Fruit fly (Drosophila melanogaster) whole organism, prepupa: Measurements from ENCODE around the gene spirit.

Experiments used
- Blimp-1 ChIP-seq: fragments of 200-800 bp; sonication (Bioruptor generic); optimal IDR thresholded peaks from 3 replicates; lab custom pipeline; 2017; ENCODE audit warnings: missing biosample characterization, missing genetic modification characterization, mild to moderate bottlenecking, moderate library complexity, missing genetic modification reagents
- CG10669 ChIP-seq: fragments of 200-800 bp; sonication (Bioruptor generic); optimal IDR thresholded peaks from 3 replicates; lab custom pipeline; 2018; ENCODE audit warnings: missing biosample characterization, mild to moderate bottlenecking, missing genetic modification characterization, moderate library complexity
- CG11294 ChIP-seq: fragments of 200-800 bp; sonication (Bioruptor generic); IDR thresholded peaks from 2 replicates; pipeline ENCODE4 v1.3.6; 2022; ENCODE audit warnings: missing biosample characterization, missing genetic modification characterization
- CG15336 ChIP-seq: fragments of 200-800 bp; sonication (Bioruptor generic); IDR thresholded peaks from 2 replicates; pipeline ENCODE4 v1.3.6; 2022; ENCODE audit warnings: missing biosample characterization, missing genetic modification characterization
- CG16779 ChIP-seq: fragments of 200-800 bp; sonication (Bioruptor generic); optimal IDR thresholded peaks from 3 replicates; lab custom pipeline; 2017; ENCODE audit warnings: missing biosample characterization, mild to moderate bottlenecking, missing genetic modification characterization
- CG31627 ChIP-seq: fragments of 200-800 bp; sonication (Bioruptor generic); optimal IDR thresholded peaks from 3 replicates; lab custom pipeline; 2016; ENCODE audit warnings: missing biosample characterization, missing genetic modification characterization
- CG32006 ChIP-seq: fragments of 200-800 bp; sonication (Bioruptor generic); optimal IDR thresholded peaks from 3 replicates; lab custom pipeline; 2017; ENCODE audit warnings: missing biosample characterization, mild to moderate bottlenecking, missing genetic modification characterization
- CG3919 ChIP-seq: fragments of 200-800 bp; sonication (Bioruptor generic); optimal IDR thresholded peaks from 3 replicates; lab custom pipeline; 2016; ENCODE audit warnings: missing biosample characterization, missing genetic modification characterization
- CG4318 ChIP-seq: fragments of 200-800 bp; sonication (Bioruptor generic); optimal IDR thresholded peaks from 3 replicates; lab custom pipeline; 2017; ENCODE audit warnings: missing biosample characterization, mild to moderate bottlenecking, missing genetic modification characterization
- CG6163 ChIP-seq: fragments of 200-800 bp; sonication (Bioruptor generic); IDR thresholded peaks from 3 replicates; pipeline ENCODE4 v1.3.6; 2022; ENCODE audit warnings: missing biosample characterization, missing genetic modification characterization
- CG6792 ChIP-seq: fragments of 200-800 bp; sonication (Bioruptor generic); optimal IDR thresholded peaks from 3 replicates; lab custom pipeline; 2016; ENCODE audit warnings: missing biosample characterization, missing genetic modification characterization
- CG6808 ChIP-seq: fragments of 200-800 bp; sonication (Bioruptor generic); optimal IDR thresholded peaks from 3 replicates; lab custom pipeline; 2017; ENCODE audit warnings: missing biosample characterization, missing genetic modification characterization, mild to moderate bottlenecking, moderate library complexity, missing genetic modification reagents
- CG8119 ChIP-seq: fragments of 200-800 bp; sonication (Bioruptor generic); IDR thresholded peaks from 3 replicates; pipeline ENCODE4 v1.3.6; 2022; ENCODE audit warnings: missing biosample characterization, missing genetic modification characterization
- CG9139 ChIP-seq: fragments of 200-800 bp; sonication (Bioruptor generic); optimal IDR thresholded peaks from 3 replicates; lab custom pipeline; 2017; ENCODE audit warnings: missing biosample characterization, mild to moderate bottlenecking, missing genetic modification characterization
- Eip78C ChIP-seq: fragments of 200-800 bp; sonication (Bioruptor generic); peaks from one replicate; lab custom pipeline; 2016; ENCODE audit warnings: missing biosample characterization, missing genetic modification characterization
- Gug ChIP-seq: fragments of 200-800 bp; sonication (Bioruptor generic); IDR thresholded peaks from 2 replicates; pipeline ENCODE4 v1.3.6; 2022; ENCODE audit warnings: missing biosample characterization, missing genetic modification characterization
- Hr38 ChIP-seq: sonication (Bioruptor generic); optimal IDR thresholded peaks from 2 replicates; lab custom pipeline; 2016; ENCODE audit warnings: missing biosample characterization, missing genetic modification characterization
- Hr39 ChIP-seq: fragments of 200-800 bp; sonication (Bioruptor generic); optimal IDR thresholded peaks from 2 replicates; lab custom pipeline; 2016; ENCODE audit warnings: missing biosample characterization, missing genetic modification characterization
- Hr4 ChIP-seq: fragments of 200-800 bp; sonication (Bioruptor generic); optimal IDR thresholded peaks from 3 replicates; lab custom pipeline; 2016; ENCODE audit warnings: missing biosample characterization, missing genetic modification characterization
- OdsH ChIP-seq: fragments of 200-800 bp; sonication (Bioruptor generic); optimal IDR thresholded peaks from 3 replicates; lab custom pipeline; 2016; ENCODE audit warnings: missing biosample characterization, missing genetic modification characterization
- Sox102F ChIP-seq: fragments of 200-800 bp; sonication (Bioruptor generic); optimal IDR thresholded peaks from 2 replicates; lab custom pipeline; 2016; ENCODE audit warnings: missing biosample characterization, mild to moderate bottlenecking, missing genetic modification characterization
- Sox15 ChIP-seq: fragments of 200-800 bp; sonication (Bioruptor generic); optimal IDR thresholded peaks from 3 replicates; lab custom pipeline; 2016; ENCODE audit warnings: missing biosample characterization, missing genetic modification characterization
- acj6 ChIP-seq: fragments of 200-800 bp; sonication (Bioruptor generic); optimal IDR thresholded peaks from 3 replicates; lab custom pipeline; 2016; ENCODE audit warnings: missing biosample characterization, missing genetic modification characterization
- dsx ChIP-seq: fragments of 200-800 bp; optimal IDR thresholded peaks from 3 replicates; lab custom pipeline; 2019; ENCODE audit warnings: missing biosample characterization, mild to moderate bottlenecking, missing genetic modification characterization, moderate library complexity; ENCODE audit not compliant: poor library complexity, severe bottlenecking
- eg ChIP-seq: fragments of 200-800 bp; sonication (Bioruptor generic); IDR thresholded peaks from 3 replicates; pipeline ENCODE4 v1.3.6; 2022; ENCODE audit warnings: missing biosample characterization, missing genetic modification characterization
- esn ChIP-seq: fragments of 200-800 bp; sonication (Bioruptor generic); optimal IDR thresholded peaks from 2 replicates; lab custom pipeline; 2016; ENCODE audit warnings: missing biosample characterization, mild to moderate bottlenecking, missing genetic modification characterization, moderate library complexity
- fd59A ChIP-seq: fragments of 200-800 bp; sonication (Bioruptor generic); optimal IDR thresholded peaks from 2 replicates; lab custom pipeline; 2017; ENCODE audit warnings: missing biosample characterization, mild to moderate bottlenecking, missing genetic modification characterization, missing genetic modification reagents
- fd85E ChIP-seq: fragments of 200-800 bp; sonication (Bioruptor generic); optimal IDR thresholded peaks from 3 replicates; lab custom pipeline; 2016; ENCODE audit warnings: missing biosample characterization, missing genetic modification characterization
- fkh ChIP-seq: fragments of 200-800 bp; sonication (Bioruptor generic); optimal IDR thresholded peaks from 3 replicates; lab custom pipeline; 2017; ENCODE audit warnings: missing biosample characterization, mild to moderate bottlenecking, missing genetic modification characterization, moderate library complexity
- net ChIP-seq: fragments of 200-800 bp; sonication (Bioruptor generic); optimal IDR thresholded peaks from 3 replicates; lab custom pipeline; 2016; ENCODE audit warnings: missing biosample characterization, missing genetic modification characterization
- pdm3 ChIP-seq: fragments of 200-800 bp; sonication (Bioruptor generic); optimal IDR thresholded peaks from 3 replicates; lab custom pipeline; 2016; ENCODE audit warnings: missing biosample characterization, missing genetic modification characterization
- salr ChIP-seq, 2 experiments: fragments of 200-800 bp; sonication (Bioruptor generic); optimal IDR thresholded peaks; 3 replicates each; lab custom pipeline; 2016 to 2018; ENCODE audit warnings: missing biosample characterization in 2 of 2, missing genetic modification characterization in 2 of 2, mild to moderate bottlenecking in 1 of 2
- spab ChIP-seq: fragments of 200-800 bp; sonication (Bioruptor generic); optimal IDR thresholded peaks from 2 replicates; lab custom pipeline; 2017; ENCODE audit warnings: missing biosample characterization, mild to moderate bottlenecking, missing genetic modification characterization, missing genetic modification reagents
- ss ChIP-seq, 2 experiments: fragments of 200-800 bp; sonication (Bioruptor generic); optimal IDR thresholded peaks; 2 replicates in 1 of 2; 3 replicates in 1 of 2; lab custom pipeline; 2017 to 2018; ENCODE audit warnings: mild to moderate bottlenecking in 2 of 2, missing biosample characterization in 2 of 2, missing genetic modification characterization in 2 of 2, moderate library complexity in 1 of 2
- topi ChIP-seq: fragments of 200-800 bp; sonication (Bioruptor generic); optimal IDR thresholded peaks from 3 replicates; lab custom pipeline; 2016; ENCODE audit warnings: missing biosample characterization, missing genetic modification characterization
- vri ChIP-seq: fragments of 200-800 bp; sonication (Bioruptor generic); optimal IDR thresholded peaks from 3 replicates; lab custom pipeline; 2016; ENCODE audit warnings: missing biosample characterization, mild to moderate bottlenecking, missing genetic modification characterization

The spirit gene

dm6 chrX:8588607-8589171 lies 15.3 kb upstream of the spirit start, which contains the start of gene CG12081 (continued):
- no peak for TF ChIP-seq vri (GFP tag; lab: Kevin White, UChicago)
- no peak for TF ChIP-seq CG15336 (GFP tag; lab: Robert Waterston, UW)
- no peak for TF ChIP-seq CG32006
- TF ChIP-seq CG31627 (GFP tag; lab: Kevin White, UChicago), result no peak
- no peak for TF ChIP-seq Blimp-1
- no peak for TF ChIP-seq eg (GFP tag; lab: Robert Waterston, UW)
- no peak for TF ChIP-seq Sox102F (GFP tag; lab: Kevin White, UChicago)
- TF ChIP-seq Gug (GFP tag; lab: Robert Waterston, UW), result no peak
- no peak for TF ChIP-seq Hr39 (GFP tag; lab: Kevin White, UChicago)
- no peak for TF ChIP-seq OdsH (GFP tag; lab: Kevin White, UChicago)
- TF ChIP-seq dsx, result no peak
- no peak for TF ChIP-seq CG11294
- TF ChIP-seq CG8119, result no peak
- no peak for TF ChIP-seq spab
- TF ChIP-seq CG4318 (GFP tag; lab: Kevin White, UChicago), result no peak
- no peak for TF ChIP-seq ss (GFP tag; optimal IDR thresholded peaks at IDR 0.05; lab: Kevin White, UChicago)
- no peak for TF ChIP-seq pdm3 (GFP tag; lab: Kevin White, UChicago)
- 0 out of 3 replicates have a peak, but pooled peaks have one; percentile 7 for TF ChIP-seq CG6163 (GFP tag; lab: Robert Waterston, UW)
- TF ChIP-seq CG6808 (GFP tag; lab: Kevin White, UChicago), result no peak
- TF ChIP-seq CG6792 (GFP tag; lab: Kevin White, UChicago), result no peak
- no peak for TF ChIP-seq fd59A (GFP tag; lab: Kevin White, UChicago)
- no peak for TF ChIP-seq net (GFP tag; lab: Kevin White, UChicago)
- TF ChIP-seq topi (GFP tag; lab: Kevin White, UChicago), result no peak
- no peak for TF ChIP-seq acj6 (GFP tag; lab: Kevin White, UChicago)

- TF ChIP-seq Blimp-1 (no peak), Eip78C (GFP tag; lab: Kevin White, UChicago) (peak; percentile 43)
Observed at dm6 chrX:8583159-8583558, 9.8 kb upstream of the spirit start.

dm6 chrX:8580794-8581193 lies 7.4 kb upstream of the spirit start:
- TF ChIP-seq CG16779 (no peak), CG3919 (GFP tag; lab: Kevin White, UChicago) (no peak), Eip78C (GFP tag; lab: Kevin White, UChicago) (peak; percentile 63), salr (GFP tag; optimal IDR thresholded peaks at IDR 0.05; lab: Kevin White, UChicago) (peak in 1 of 2 experiments; percentile 7), spab (peak; percentile 14), fd85E (GFP tag; lab: Kevin White, UChicago) (no peak), Sox102F (GFP tag; lab: Kevin White, UChicago) (no peak), Hr38 (GFP tag; lab: Kevin White, UChicago) (no peak), vri (GFP tag; lab: Kevin White, UChicago) (no peak), CG6808 (GFP tag; lab: Kevin White, UChicago) (peak; percentile 25), CG10669 (GFP tag; lab: Kevin White, UChicago) (peak; percentile 35), CG8119 (0 out of 3 replicates have a peak, but pooled peaks have one; percentile 13), ss (GFP tag; optimal IDR thresholded peaks at IDR 0.05; lab: Kevin White, UChicago) (peak; percentile 26 to 55), Gug (GFP tag; lab: Robert Waterston, UW) (no peak), CG9139 (peak; percentile 15)

- no peak for TF ChIP-seq topi (GFP tag; lab: Kevin White, UChicago)
- no peak for TF ChIP-seq vri (GFP tag; lab: Kevin White, UChicago)
- TF ChIP-seq Hr38 (GFP tag; lab: Kevin White, UChicago), result no peak
- no peak for TF ChIP-seq spab
- TF ChIP-seq Hr4 (GFP tag; lab: Kevin White, UChicago), result no peak
- no peak for TF ChIP-seq CG15336 (GFP tag; lab: Robert Waterston, UW)
- no peak for TF ChIP-seq eg (GFP tag; lab: Robert Waterston, UW)
- no peak for TF ChIP-seq fkh (GFP tag; lab: Kevin White, UChicago)
- no peak for TF ChIP-seq esn
- no peak for TF ChIP-seq Sox15 (GFP tag; lab: Kevin White, UChicago)
Observed at dm6 chrX:8579875-8580274, 6.5 kb upstream of the spirit start.
